Fruit fly (Drosophila melanogaster): ENCODE data around the gene CG14259.
A peak's percentile ranks its signal among the peaks of the same experiment; 100 is the strongest.

Gene CG14259

DNA sequence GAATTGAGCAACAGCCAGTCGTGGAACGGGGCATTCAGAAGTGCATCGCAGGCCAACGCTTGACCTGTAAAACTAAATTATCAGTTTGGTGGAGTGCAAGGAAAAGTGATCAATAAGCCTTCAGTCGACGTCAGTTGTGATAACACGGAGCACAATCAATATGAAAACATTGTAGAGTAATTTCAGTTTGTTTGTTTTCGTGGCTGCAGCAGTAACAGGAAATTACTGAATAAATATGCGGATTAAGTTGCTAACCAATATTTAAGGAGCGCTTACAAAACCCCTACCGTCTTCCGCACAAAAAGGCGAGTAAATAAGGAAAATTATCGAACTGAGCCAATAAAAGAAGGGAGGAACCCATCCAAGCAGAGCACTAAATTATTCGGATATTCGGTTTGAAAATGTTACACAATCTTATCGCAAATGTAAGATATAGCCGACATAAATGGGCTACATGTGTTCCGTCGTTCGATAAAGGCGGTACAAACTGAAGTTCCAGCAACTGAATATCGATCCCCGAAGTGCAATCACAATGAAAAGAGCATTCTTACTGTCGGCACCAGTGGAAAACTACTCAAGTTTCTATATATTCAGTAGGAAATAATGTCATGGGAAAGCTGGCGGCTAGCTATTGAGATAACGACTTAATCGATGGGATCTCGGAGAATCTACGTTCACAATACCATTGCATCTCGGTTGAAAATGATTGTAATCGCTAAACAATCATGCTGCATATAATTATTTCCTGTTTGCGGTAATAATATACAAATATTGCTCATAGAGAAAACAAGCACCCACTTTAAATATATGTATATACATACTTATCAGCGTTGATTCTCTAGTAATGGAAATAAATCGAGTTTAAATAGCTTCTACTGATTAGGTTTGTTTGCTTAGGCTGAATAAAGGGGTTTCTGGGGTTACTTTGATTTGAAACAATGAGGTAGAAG, 41.6 kb downstream of the CG14259 start (continued):
- peak; percentile 47 for TF ChIP-seq Spps (tag; optimal IDR thresholded peaks at IDR 0.05)
- TF ChIP-seq CG12219 (GFP tag; optimal IDR thresholded peaks at IDR 0.05), result peak; percentile 59
- peak; percentile 44 for TF ChIP-seq dm (GFP tag; optimal IDR thresholded peaks at IDR 0.05)
- no peak for TF ChIP-seq Tbp (GFP tag; optimal IDR thresholded peaks at IDR 0.05)
- no peak for TF ChIP-seq CG2129 (GFP tag; IDR thresholded peaks at IDR 0.05; ENCODE audit: partially characterized antibody)
- TF ChIP-seq lilli (GFP tag; optimal IDR thresholded peaks at IDR 0.05), result peak; percentile 13
- peak; percentile 36 for TF ChIP-seq CG4820 (GFP tag; optimal IDR thresholded peaks at IDR 0.05)
- peak; percentile 53 for TF ChIP-seq CG5245 (GFP tag; optimal IDR thresholded peaks at IDR 0.05)
- TF ChIP-seq dati (GFP tag; IDR thresholded peaks at IDR 0.05), result no peak
- TF ChIP-seq CG31224 (GFP tag; IDR thresholded peaks at IDR 0.05), result no peak
- TF ChIP-seq CG30403 (GFP tag; optimal IDR thresholded peaks at IDR 0.05), result no peak
- peak; percentile 56 for TF ChIP-seq CG7839 (tag; optimal IDR thresholded peaks at IDR 0.05)
- TF ChIP-seq CG10654 (GFP tag; optimal IDR thresholded peaks at IDR 0.05), result peak; percentile 57
- no peak for TF ChIP-seq Bgb (GFP tag; IDR thresholded peaks at IDR 0.05; ENCODE audit: partially characterized antibody)
- no peak for TF ChIP-seq Hr39 (optimal IDR thresholded peaks at IDR 0.05)
- no peak for TF ChIP-seq sna (GFP tag; IDR thresholded peaks at IDR 0.05; ENCODE audit: partially characterized antibody)
- TF ChIP-seq Chrac-16 (GFP tag; optimal IDR thresholded peaks at IDR 0.05), result no peak
- TF ChIP-seq CG9437 (GFP tag; optimal IDR thresholded peaks at IDR 0.05), result no peak
- peak; percentile 16 for TF ChIP-seq CG12155 (GFP tag; optimal IDR thresholded peaks at IDR 0.05)
- no peak for TF ChIP-seq trem (tag; optimal IDR thresholded peaks at IDR 0.05)
- TF ChIP-seq CG15514 (GFP tag; optimal IDR thresholded peaks at IDR 0.05), result peak; percentile 41
- peak; percentile 29 for TF ChIP-seq CG7786 (GFP tag; optimal IDR thresholded peaks at IDR 0.05)
- peak; percentile 48; the same call in 1 of the 3 replicates for TF ChIP-seq tgo (GFP tag; IDR thresholded peaks at IDR 0.05)
- peak; percentile 67 for TF ChIP-seq CG8281 (tag; optimal IDR thresholded peaks at IDR 0.05)
- no peak for TF ChIP-seq CG34376 (GFP tag; optimal IDR thresholded peaks at IDR 0.05)
- TF ChIP-seq CG3281 (GFP tag; optimal IDR thresholded peaks at IDR 0.05), result peak; percentile 20
- TF ChIP-seq CG3065 (GFP tag; optimal IDR thresholded peaks at IDR 0.05), result peak; percentile 43
- TF ChIP-seq CTCF (GFP tag; optimal IDR thresholded peaks at IDR 0.05), result peak; percentile 31
- peak; percentile 55 for TF ChIP-seq CG4707 (GFP tag; optimal IDR thresholded peaks at IDR 0.05)
- peak; percentile 60 for TF ChIP-seq CG15479 (GFP tag; optimal IDR thresholded peaks at IDR 0.05)
- TF ChIP-seq CG1602 (GFP tag; optimal IDR thresholded peaks at IDR 0.05), result peak; percentile 71
- no peak for TF ChIP-seq Abd-B (GFP tag; optimal IDR thresholded peaks at IDR 0.05)
- TF ChIP-seq CG2199 (GFP tag; IDR thresholded peaks at IDR 0.05), result 0 out of 3 replicates have a peak, but pooled peaks have one; percentile 70
- TF ChIP-seq CG6791 (GFP tag; IDR thresholded peaks at IDR 0.05; ENCODE audit: partially characterized antibody), result no peak
- peak; percentile 71 for TF ChIP-seq grn (GFP tag; optimal IDR thresholded peaks at IDR 0.05)
- TF ChIP-seq row (GFP tag; IDR thresholded peaks at IDR 0.05), result peak; percentile 36; the same call in 1 of the 3 replicates
- peak; percentile 41 to 74 for TF ChIP-seq chif (GFP tag; optimal IDR thresholded peaks at IDR 0.05)
- TF ChIP-seq CG11093 (GFP tag; IDR thresholded peaks at IDR 0.05), result peak; percentile 49; the same call in 1 of the 3 replicates
- TF ChIP-seq Fer2 (tag; optimal IDR thresholded peaks at IDR 0.05), result no peak
- TF ChIP-seq Hey (tag; optimal IDR thresholded peaks at IDR 0.05), result no peak
- TF ChIP-seq H2.0 (GFP tag; IDR thresholded peaks at IDR 0.05), result no peak
- TF ChIP-seq crc (GFP tag; optimal IDR thresholded peaks at IDR 0.05), result peak; percentile 32
- TF ChIP-seq BtbVII (GFP tag; optimal IDR thresholded peaks at IDR 0.05), result peak; percentile 71
- TF ChIP-seq Hsf (GFP tag; optimal IDR thresholded peaks at IDR 0.05), result peak; percentile 60
- TF ChIP-seq bowl (GFP tag; IDR thresholded peaks at IDR 0.05), result no peak
- TF ChIP-seq Eip74EF (GFP tag; optimal IDR thresholded peaks at IDR 0.05), result peak in 1 of 2 experiments; percentile 73
- TF ChIP-seq Opbp (GFP tag; IDR thresholded peaks at IDR 0.05; ENCODE audit: partially characterized antibody), result no peak
- peak; percentile 40 for TF ChIP-seq jing (GFP tag; optimal IDR thresholded peaks at IDR 0.05)
- peak; percentile 41 for TF ChIP-seq Fer3 (tag; optimal IDR thresholded peaks at IDR 0.05)
